Fruit fly (Drosophila melanogaster) whole organism, prepupa: Measurements from ENCODE around the gene Nt5a.

Experiments used
- CG11902 ChIP-seq: fragments of 200-800 bp; sonication (Bioruptor generic); optimal IDR thresholded peaks from 3 replicates; lab custom pipeline; 2016; ENCODE audit warnings: missing biosample characterization, missing genetic modification characterization
- CG15336 ChIP-seq: fragments of 200-800 bp; sonication (Bioruptor generic); IDR thresholded peaks from 2 replicates; pipeline ENCODE4 v1.3.6; 2022; ENCODE audit warnings: missing biosample characterization, missing genetic modification characterization
- CG1621 ChIP-seq: fragments of 200-800 bp; sonication (Bioruptor generic); optimal IDR thresholded peaks from 3 replicates; lab custom pipeline; 2018; ENCODE audit warnings: missing biosample characterization, mild to moderate bottlenecking, missing genetic modification characterization
- CG3032 ChIP-seq: fragments of 200-800 bp; optimal IDR thresholded peaks from 2 replicates; lab custom pipeline; 2019; ENCODE audit warnings: missing biosample characterization, mild to moderate bottlenecking, missing genetic modification characterization, moderate library complexity
- CG31627 ChIP-seq: fragments of 200-800 bp; sonication (Bioruptor generic); optimal IDR thresholded peaks from 3 replicates; lab custom pipeline; 2016; ENCODE audit warnings: missing biosample characterization, missing genetic modification characterization
- CG34406 ChIP-seq: fragments of 200-800 bp; sonication (Bioruptor generic); optimal IDR thresholded peaks from 3 replicates; lab custom pipeline; 2016; ENCODE audit warnings: missing biosample characterization, missing genetic modification characterization
- CG3919 ChIP-seq: fragments of 200-800 bp; sonication (Bioruptor generic); optimal IDR thresholded peaks from 3 replicates; lab custom pipeline; 2016; ENCODE audit warnings: missing biosample characterization, missing genetic modification characterization
- CG6808 ChIP-seq: fragments of 200-800 bp; sonication (Bioruptor generic); optimal IDR thresholded peaks from 3 replicates; lab custom pipeline; 2017; ENCODE audit warnings: missing biosample characterization, missing genetic modification characterization, mild to moderate bottlenecking, moderate library complexity, missing genetic modification reagents
- Ets96B ChIP-seq: fragments of 200-800 bp; optimal IDR thresholded peaks from 2 replicates; lab custom pipeline; 2019; ENCODE audit warnings: missing biosample characterization, mild to moderate bottlenecking, missing genetic modification characterization, moderate library complexity
- Hr4 ChIP-seq: fragments of 200-800 bp; sonication (Bioruptor generic); optimal IDR thresholded peaks from 3 replicates; lab custom pipeline; 2016; ENCODE audit warnings: missing biosample characterization, missing genetic modification characterization
- Sox15 ChIP-seq: fragments of 200-800 bp; sonication (Bioruptor generic); optimal IDR thresholded peaks from 3 replicates; lab custom pipeline; 2016; ENCODE audit warnings: missing biosample characterization, missing genetic modification characterization
- fkh ChIP-seq: fragments of 200-800 bp; sonication (Bioruptor generic); optimal IDR thresholded peaks from 3 replicates; lab custom pipeline; 2017; ENCODE audit warnings: missing biosample characterization, mild to moderate bottlenecking, missing genetic modification characterization, moderate library complexity

- TF ChIP-seq CG31627 (no peak), CG15336 (GFP tag; lab: Robert Waterston, UW) (no peak), CG3032 (tag; lab: Kevin White, UChicago) (no peak), CG3919 (GFP tag; lab: Kevin White, UChicago) (no peak), Ets96B (tag; lab: Kevin White, UChicago) (no peak), CG34406 (no peak), fkh (GFP tag; lab: Kevin White, UChicago) (peak; percentile 40), CG1621 (tag; lab: Kevin White, UChicago) (no peak), CG11902 (GFP tag; lab: Kevin White, UChicago) (no peak), Sox15 (GFP tag; lab: Kevin White, UChicago) (no peak), Hr4 (GFP tag; lab: Kevin White, UChicago) (no peak), CG6808 (GFP tag; lab: Kevin White, UChicago) (no peak)
These were observed 24.3 kb upstream of the Nt5a start, which contains the start of gene msd1 for dm6 chr3L:1331542-1331941.
